Fruit fly (Drosophila melanogaster): ENCODE data around the gene CG32686.

- TF ChIP-seq h (GFP tag; optimal IDR thresholded peaks at IDR 0.05) (no peak), fru (GFP tag; optimal IDR thresholded peaks at IDR 0.05) (no peak), CG9705 (GFP tag; optimal IDR thresholded peaks at IDR 0.05) (no peak), CrebA (GFP tag; optimal IDR thresholded peaks at IDR 0.05; ENCODE audit: borderline replicate concordance) (no peak), psq (GFP tag; optimal IDR thresholded peaks at IDR 0.05) (no peak), br (GFP tag; optimal IDR thresholded peaks at IDR 0.05) (no peak), usp (GFP tag; optimal IDR thresholded peaks at IDR 0.05) (no peak), tai (GFP tag; optimal IDR thresholded peaks at IDR 0.05) (no peak), jim (GFP tag; optimal IDR thresholded peaks at IDR 0.05) (no peak), HLH106 (tag; optimal IDR thresholded peaks at IDR 0.05) (no peak), Sp1 (GFP tag; optimal IDR thresholded peaks at IDR 0.05) (no peak), Hnf4 (GFP tag; optimal IDR thresholded peaks at IDR 0.05) (no peak)
Observed at dm6 chrX:10347979-10348692, 27.0 kb downstream of the CG32686 start.

Data from whole organism, wandering third instar larva.